Fruit fly (Drosophila melanogaster) whole organism, larva: ENCODE data around the gene CG31460.

ENCODE experiments used
- noc ChIP-seq: fragments of 200-800 bp; sonication (Bioruptor generic); optimal IDR thresholded peaks from 3 replicates; lab custom pipeline; 2019; ENCODE audit warnings: missing biosample characterization, mild to moderate bottlenecking, missing genetic modification characterization, moderate library complexity

CG31460 gene

DNA sequence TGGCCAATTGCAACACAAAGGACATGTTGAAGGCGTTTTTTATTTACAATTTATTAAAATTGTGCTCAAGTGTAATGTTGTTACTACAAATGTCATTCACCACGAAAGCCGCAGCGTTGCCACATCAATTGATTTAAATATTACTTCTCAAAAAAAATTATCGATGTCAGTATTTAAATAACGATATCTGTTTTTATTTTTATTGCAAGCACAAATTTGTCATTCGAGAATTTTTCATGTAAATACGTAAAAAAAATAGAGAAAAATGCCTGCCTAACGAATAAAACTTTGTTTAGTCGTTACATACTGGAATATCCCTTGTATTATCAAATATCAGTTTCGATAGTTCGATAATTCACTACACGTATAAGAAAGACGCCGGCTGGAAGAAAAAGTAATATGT is at the start of gene CG31460, which contains the start of gene mRpS18A:
Gene CG31460 (plus strand): TSS at position 190 of the 403 bp plus-strand sequence.
Gene mRpS18A (minus strand): TSS at position 110 of the 403 bp plus-strand sequence.
- TF ChIP-seq noc (tag; lab: Kevin White, UChicago), result no peak

DNA sequence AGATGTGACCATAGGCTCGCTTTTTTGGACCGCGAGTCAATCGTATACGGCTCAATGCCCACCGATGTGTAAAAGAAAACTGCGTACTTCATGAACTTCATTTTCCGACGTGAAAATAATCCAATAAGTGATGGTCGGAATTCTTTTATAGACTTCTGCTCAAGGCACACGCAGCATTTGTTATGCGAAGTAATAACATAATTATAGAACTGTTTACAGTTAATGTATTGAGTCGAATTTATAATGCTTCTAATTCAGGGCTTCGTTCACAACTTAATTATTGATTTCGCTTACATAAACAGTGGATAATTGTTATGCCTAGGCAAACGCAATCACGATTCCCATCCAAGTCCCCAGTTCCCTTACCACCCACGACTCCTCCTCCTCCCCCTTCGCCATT is 49.6 kb upstream of the CG31460 start, which contains the start of gene Or85c:
Gene Or85c (minus strand): TSS at position 101 of the 400 bp plus-strand sequence.
- no peak for TF ChIP-seq noc (tag; lab: Kevin White, UChicago)

DNA sequence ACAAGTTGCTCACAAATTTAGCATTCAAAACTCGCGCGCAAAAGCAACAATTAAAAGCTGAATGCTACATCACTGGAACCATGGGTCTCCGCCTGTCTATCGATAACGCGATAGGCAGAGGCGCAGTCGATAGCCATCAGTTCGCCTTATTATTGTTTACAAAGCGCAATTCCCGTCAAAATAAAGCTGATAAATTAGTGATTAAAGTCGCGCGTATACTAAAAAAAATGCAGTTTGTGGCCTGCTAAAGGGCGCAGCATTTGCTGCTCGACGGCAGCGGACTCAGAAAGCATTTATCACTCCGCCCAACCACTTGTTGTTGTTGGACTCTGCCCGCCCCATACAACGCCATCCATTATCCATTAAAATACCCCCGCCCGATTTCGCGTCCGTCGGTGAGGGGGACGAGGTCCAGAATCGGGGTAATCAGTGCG is 44.7 kb upstream of the CG31460 start, which contains the start of gene CG11737:
Gene CG11737 (plus strand): TSS at position 117 of the 434 bp plus-strand sequence.
- no peak for TF ChIP-seq noc (tag; lab: Kevin White, UChicago)

dm6 chr3R:8518565-8519154 is 43.8 kb upstream of the CG31460 start:
- TF ChIP-seq noc (tag; lab: Kevin White, UChicago), result no peak

- TF ChIP-seq noc (tag; lab: Kevin White, UChicago), result no peak
Measured at dm6 chr3R:8519157-8519556, 43.3 kb upstream of the CG31460 start.

DNA sequence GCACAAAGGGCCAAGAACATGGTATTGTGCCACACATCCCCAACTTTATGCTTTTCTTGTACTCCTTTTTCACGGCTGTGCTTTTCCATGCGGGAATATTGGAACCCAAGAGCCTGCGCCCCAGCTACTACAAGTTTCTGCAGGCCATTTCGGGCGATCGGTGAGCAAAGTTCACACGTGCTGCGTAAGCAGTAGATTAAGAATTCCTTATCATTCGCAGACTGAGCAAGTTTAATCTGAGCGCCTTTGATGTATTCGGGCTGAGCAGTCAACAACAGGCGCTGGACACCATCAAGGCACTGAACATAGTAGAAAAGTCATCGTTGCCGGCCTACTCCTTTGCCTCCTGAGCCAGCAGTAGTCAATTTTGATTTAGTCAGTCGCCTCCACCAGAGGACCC is 41.7 kb upstream of the CG31460 start:
- no peak for TF ChIP-seq noc (tag; lab: Kevin White, UChicago)

- TF ChIP-seq noc (tag; lab: Kevin White, UChicago), result no peak
Measured at dm6 chr3R:8521499-8521898, 41.0 kb upstream of the CG31460 start, which contains the start of gene CG31454. Gene CG31454 (plus strand): TSS chr3R:8521658.

DNA sequence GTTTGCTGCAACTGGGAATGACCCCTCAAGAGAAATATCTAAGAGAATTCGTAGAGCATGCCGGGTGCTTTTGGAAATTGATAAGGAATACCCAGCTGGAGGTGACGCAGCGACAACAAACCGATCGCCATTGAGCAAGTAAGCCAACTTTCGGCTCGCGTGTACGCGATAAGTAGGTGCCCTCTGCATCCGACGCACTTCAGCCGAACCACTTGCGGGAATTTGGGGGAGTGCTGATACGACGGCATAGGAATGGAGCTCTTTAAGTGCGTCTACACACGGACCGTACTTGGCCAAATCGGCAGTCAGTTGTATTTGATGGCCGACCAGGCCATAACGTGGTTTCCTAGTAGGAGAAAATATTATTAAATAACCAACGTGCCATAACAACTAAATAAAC is 38.8 kb upstream of the CG31460 start, which contains the start of gene CG31259:
Gene CG31259 (plus strand): TSS at position 277 of the 400 bp plus-strand sequence.
- TF ChIP-seq noc (tag; lab: Kevin White, UChicago), result no peak

- no peak for TF ChIP-seq noc (tag; lab: Kevin White, UChicago)
Measured at dm6 chr3R:8524277-8524676, 38.2 kb upstream of the CG31460 start.

- no peak for TF ChIP-seq noc (tag; lab: Kevin White, UChicago)
Measured at dm6 chr3R:8528862-8529261, 33.6 kb upstream of the CG31460 start, which contains the start of gene CG11741. Gene CG11741 (minus strand): TSS chr3R:8528877.

- no peak for TF ChIP-seq noc (tag; lab: Kevin White, UChicago)
Measured at dm6 chr3R:8545915-8546314, 16.6 kb upstream of the CG31460 start.

DNA sequence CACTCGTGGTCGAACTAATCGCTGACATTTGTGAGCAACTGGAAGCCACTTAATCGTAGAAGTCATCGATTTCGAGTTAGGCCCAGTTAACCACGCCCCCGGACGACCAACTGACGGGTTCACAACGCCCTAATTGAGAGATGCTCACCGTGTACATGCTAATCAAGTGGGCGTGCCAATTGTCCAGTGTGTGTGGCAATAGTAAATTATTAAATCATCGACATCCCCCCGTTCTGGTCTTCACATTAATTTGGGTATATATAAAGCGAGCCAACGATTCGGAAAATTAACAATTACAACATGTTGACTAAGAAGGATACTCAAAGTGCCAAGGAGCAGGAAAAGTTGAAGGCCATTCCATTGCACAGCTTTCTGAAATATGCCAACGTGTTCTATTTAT is 10.2 kb upstream of the CG31460 start, which contains the start of gene Or85d:
Gene Or85d (plus strand): TSS at position 301 of the 400 bp plus-strand sequence.
- no peak for TF ChIP-seq noc (tag; lab: Kevin White, UChicago)

DNA sequence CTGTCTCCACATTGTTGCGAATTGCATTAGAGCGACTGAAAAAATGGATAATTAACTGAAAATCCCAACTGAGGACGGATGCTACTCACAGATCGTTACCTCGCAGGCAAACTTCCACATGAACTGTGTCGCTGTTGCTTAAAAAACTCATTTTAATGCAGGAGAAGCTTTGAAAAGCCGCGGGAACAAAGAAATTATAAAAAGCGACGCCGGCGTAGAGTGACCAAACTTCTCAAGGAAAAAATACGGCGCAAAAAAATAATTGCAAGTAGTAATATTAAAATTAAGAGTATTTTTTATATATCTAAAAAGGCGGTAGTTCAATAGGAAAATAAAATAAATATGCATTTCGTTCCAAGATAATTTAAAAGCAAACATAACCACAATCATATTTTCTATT is 951 bp upstream of the CG31460 start, which contains the start of gene pch2:
Gene pch2 (minus strand): TSS at position 243 of the 400 bp plus-strand sequence.
- no peak for TF ChIP-seq noc (tag; lab: Kevin White, UChicago)

dm6 chr3R:8563774-8564173 is 1.3 kb downstream of the CG31460 start, which contains the start of gene Cenp-C:
Gene Cenp-C (plus strand): TSS chr3R:8564105.
- no peak for TF ChIP-seq noc (tag; lab: Kevin White, UChicago)

DNA sequence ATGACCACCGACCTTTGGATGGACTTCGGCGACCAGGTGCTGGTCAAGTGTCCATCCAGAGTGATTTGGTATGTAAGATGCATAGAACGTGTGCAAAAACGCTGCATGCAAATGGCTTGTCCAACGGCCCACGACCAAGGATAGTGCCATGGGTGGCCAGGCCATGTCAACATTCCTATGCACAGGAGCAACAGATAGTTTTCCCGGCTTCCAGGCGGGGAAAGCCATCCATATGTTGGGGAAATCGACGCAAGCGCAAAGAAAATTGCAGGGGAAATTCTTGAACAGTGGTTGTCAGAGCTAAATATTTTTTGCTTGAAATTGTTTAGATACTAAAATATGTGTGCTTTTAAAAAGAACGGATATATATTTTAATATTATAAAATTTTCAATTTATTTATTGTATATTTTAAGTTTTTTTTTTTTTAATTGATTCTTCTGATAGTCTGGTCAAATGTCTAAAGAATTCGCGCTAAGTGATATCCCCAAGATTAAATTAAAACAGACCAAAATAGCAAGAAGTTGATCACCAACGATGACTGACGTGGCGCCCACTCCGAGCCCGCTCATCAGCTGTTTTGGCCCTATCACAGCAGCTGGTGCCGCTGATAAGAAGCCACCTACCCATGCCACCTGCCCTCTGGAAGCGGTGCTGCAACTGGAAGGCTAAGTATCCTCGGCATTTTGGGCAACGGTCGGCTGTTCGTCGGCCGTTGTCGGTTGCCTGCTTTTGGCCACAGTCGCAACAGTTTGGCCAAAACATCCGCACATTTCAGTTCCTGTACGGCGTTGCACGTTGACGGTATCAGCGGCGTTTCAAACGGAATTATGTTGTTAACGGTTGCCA is 15.2 kb downstream of the CG31460 start, which contains the start of gene 5-HT2B:
Gene 5-HT2B (plus strand): TSS at position 797 of the 847 bp plus-strand sequence.
- TF ChIP-seq noc (tag; lab: Kevin White, UChicago), result no peak

DNA sequence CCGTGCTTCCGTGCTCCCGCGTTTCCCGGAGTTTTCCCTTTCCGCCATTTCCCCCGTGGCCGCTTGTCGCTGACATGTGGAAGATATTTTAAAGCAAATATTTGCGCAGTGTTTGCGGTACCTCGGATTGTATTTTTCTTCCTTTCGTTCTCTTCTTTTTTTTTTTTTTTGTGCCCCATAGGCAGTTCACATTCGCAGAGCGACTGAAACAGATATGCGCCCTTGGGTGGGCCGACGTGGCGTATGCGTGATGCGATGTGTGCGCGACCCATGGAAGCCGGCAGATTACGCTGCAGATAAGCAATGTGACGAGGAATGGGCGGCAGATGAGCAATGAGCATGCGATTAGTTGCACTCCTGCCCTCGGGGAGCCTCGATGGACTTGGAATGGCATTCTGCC is 25.4 kb downstream of the CG31460 start:
- TF ChIP-seq noc (tag; lab: Kevin White, UChicago), result no peak
